Worm (Caenorhabditis elegans): Measurements from ENCODE around the gene Y42G9A.3.

Y42G9A.3 gene

DNA sequence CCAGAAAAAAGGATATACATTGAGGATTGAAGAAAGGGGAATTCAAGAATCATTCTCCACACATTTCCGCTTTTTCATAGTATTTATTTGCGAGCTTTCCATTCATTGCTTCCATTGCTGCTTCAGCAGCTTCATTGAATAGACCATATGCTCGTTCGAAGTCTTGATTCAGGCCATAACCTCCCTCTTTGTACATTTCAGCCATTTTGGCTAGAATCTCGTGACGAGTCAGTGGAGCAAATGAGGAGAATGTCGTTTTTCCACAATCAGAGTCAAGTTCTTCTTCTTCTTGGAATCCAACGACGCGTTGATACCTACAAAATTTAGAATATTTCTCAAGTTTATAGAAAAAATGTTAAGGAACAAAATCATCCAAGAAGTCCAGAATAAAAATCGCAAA, 19.2 kb downstream of the Y42G9A.3 start:
- TF ChIP-seq aly-1 (tag; optimal IDR thresholded peaks at IDR 0.05) (no peak), hmbx-1 (tag; optimal IDR thresholded peaks at IDR 0.05) (no peak), tra-4 (tag; optimal IDR thresholded peaks at IDR 0.05) (no peak), F13C5.2 (tag; optimal IDR thresholded peaks at IDR 0.05) (no peak), ets-7 (tag; optimal IDR thresholded peaks at IDR 0.05) (no peak), pes-1 (GFP tag; IDR thresholded peaks at IDR 0.05) (no peak), tbx-11 (GFP tag; IDR thresholded peaks at IDR 0.05) (no peak), tbx-37 (GFP tag; conservative IDR thresholded peaks at IDR 0.05) (no peak), scrt-1 (GFP tag; IDR thresholded peaks at IDR 0.05) (no peak), sea-1 (GFP tag; conservative IDR thresholded peaks at IDR 0.05) (no peak), flt-1 (GFP tag; IDR thresholded peaks at IDR 0.05) (no peak), ceh-13 (GFP tag; optimal IDR thresholded peaks at IDR 0.05) (no peak), ceh-36 (tag; optimal IDR thresholded peaks at IDR 0.05) (no peak), B0310.2 (tag; optimal IDR thresholded peaks at IDR 0.05) (no peak), ama-1 (optimal IDR thresholded peaks at IDR 0.05) (no peak), hmg-4 (GFP tag; optimal IDR thresholded peaks at IDR 0.05) (no peak), hnd-1 (tag; optimal IDR thresholded peaks at IDR 0.05) (no peak)

DNA sequence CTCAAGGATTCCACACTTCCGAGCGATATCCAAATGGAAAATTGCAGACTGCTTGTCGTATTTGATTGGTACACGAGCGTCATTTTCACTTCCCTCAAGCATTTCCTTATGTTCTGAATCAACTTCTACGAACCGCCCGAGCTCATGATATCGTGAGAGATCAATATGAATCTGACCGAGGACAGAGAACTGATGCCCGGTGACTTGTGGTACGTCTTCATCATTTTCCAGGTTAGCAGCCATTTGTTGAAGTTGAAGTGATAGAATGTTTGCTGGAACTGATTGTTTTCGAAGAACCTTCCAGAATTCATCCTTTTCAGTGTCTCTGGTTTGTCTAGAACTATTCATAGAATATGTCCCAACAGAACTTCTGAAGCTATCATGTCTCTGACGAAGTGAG, 20.6 kb downstream of the Y42G9A.3 start:
- no peak for TF ChIP-seq tbx-37 (GFP tag; conservative IDR thresholded peaks at IDR 0.05)
- TF ChIP-seq B0310.2 (tag; optimal IDR thresholded peaks at IDR 0.05): no peak
- TF ChIP-seq sea-1 (GFP tag; conservative IDR thresholded peaks at IDR 0.05): no peak
- no peak for TF ChIP-seq ceh-13 (GFP tag; optimal IDR thresholded peaks at IDR 0.05)
- TF ChIP-seq tra-4 (tag; optimal IDR thresholded peaks at IDR 0.05): no peak
- TF ChIP-seq scrt-1 (GFP tag; IDR thresholded peaks at IDR 0.05): no peak
- TF ChIP-seq ets-7 (tag; optimal IDR thresholded peaks at IDR 0.05): no peak
- TF ChIP-seq hnd-1 (tag; optimal IDR thresholded peaks at IDR 0.05): no peak
- no peak for TF ChIP-seq ama-1 (optimal IDR thresholded peaks at IDR 0.05)
- no peak for TF ChIP-seq F13C5.2 (tag; optimal IDR thresholded peaks at IDR 0.05)
- TF ChIP-seq tbx-11 (GFP tag; IDR thresholded peaks at IDR 0.05): no peak
- TF ChIP-seq pes-1 (GFP tag; IDR thresholded peaks at IDR 0.05): no peak
- no peak for TF ChIP-seq aly-1 (tag; optimal IDR thresholded peaks at IDR 0.05)
- no peak for TF ChIP-seq flt-1 (GFP tag; IDR thresholded peaks at IDR 0.05)
- TF ChIP-seq hmg-4 (GFP tag; optimal IDR thresholded peaks at IDR 0.05): no peak
- no peak for TF ChIP-seq ceh-36 (tag; optimal IDR thresholded peaks at IDR 0.05)
- TF ChIP-seq hmbx-1 (tag; optimal IDR thresholded peaks at IDR 0.05): no peak

DNA sequence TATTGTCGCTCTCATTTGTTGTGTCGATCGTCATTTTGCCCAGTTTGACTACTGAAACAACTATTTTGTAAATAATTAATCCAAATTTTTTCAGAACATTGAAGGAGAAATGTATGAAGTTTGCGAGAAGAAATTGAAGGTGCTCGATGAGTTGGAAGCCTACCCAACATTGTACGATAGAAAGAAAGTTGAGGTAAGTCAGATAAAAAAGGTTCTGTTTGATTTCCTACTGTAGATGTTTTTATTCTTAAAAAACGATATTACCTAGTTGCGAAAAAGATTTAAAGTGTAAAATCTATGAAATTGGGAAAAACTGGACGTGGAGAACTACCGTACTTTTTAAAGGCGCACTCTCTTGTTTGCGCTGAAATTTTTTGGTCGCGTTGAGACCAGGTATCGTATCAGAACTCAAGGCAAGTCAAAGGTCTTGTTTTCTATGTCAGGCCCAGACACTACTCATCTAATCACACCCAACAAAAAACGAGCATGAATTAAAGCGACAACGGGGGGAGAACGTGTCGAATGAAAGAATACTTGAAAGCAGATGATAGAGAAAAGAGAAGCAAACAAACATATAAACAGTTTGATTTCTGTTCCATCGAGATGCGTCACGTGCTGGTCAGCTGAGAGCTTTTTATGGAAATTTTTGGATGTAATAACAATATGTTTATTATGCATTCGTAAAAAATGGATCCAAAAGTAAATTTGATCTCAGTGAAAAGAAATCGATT, 22.6 kb downstream of the Y42G9A.3 start, which contains the start of gene efk-1:
TSS of gene efk-1 (minus strand) at position 51 of the 731 bp plus-strand sequence.
- TF ChIP-seq hmg-4 (GFP tag; optimal IDR thresholded peaks at IDR 0.05): no peak
- no peak for TF ChIP-seq hmbx-1 (tag; optimal IDR thresholded peaks at IDR 0.05)
- TF ChIP-seq tra-4 (tag; optimal IDR thresholded peaks at IDR 0.05): no peak
- TF ChIP-seq scrt-1 (GFP tag; IDR thresholded peaks at IDR 0.05): no peak
- no peak for TF ChIP-seq sea-1 (GFP tag; conservative IDR thresholded peaks at IDR 0.05)
- no peak for TF ChIP-seq tbx-37 (GFP tag; conservative IDR thresholded peaks at IDR 0.05)
- TF ChIP-seq aly-1 (tag; optimal IDR thresholded peaks at IDR 0.05): no peak

DNA sequence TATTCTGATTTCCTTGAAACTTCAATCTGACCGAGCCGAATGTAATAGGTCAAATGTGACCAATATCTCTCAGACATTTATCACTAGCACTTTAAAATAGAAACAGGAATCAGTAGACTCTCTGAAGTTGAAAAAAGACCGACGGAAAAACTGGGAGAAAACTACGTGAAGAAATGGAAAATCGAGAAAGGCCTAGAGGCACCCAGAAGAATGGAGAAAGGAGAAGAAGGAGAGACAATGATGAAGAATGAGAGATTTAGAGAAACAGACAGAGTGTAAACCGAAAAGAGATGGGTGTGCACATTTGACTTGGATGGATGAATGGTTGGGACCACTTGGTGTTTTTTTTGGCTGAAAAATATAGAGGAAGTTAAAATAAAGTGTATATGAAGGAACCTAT, 24.0 kb downstream of the Y42G9A.3 start:
- TF ChIP-seq F13C5.2 (tag; optimal IDR thresholded peaks at IDR 0.05) (peak; percentile 12), ceh-13 (GFP tag; optimal IDR thresholded peaks at IDR 0.05) (no peak)

DNA sequence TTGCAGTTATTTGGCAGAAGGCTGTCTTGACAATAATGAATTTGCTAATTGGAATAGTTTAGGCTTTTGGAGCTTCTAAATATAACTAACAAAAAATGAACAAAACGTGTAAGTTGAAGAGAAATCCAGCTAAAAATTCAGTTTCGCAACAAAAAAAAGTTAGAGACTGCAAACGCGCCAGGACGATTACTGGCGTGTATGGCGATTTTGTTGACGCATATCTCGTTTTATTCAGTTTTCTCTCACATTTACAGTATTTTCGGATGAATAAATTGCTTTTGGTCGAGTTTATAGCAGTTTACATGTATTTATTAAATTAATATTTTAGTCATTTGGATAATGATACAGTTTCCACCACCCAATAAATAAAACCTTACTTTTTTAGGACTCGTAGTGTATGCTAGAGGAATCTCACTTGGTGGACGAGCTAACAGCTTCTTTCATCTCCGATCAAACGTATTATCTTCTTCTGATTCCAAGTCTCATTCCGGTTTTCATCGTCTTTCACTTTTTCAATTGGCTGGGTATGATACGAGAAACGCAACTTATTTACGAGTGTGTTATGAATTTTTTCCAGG, 27.1 kb downstream of the Y42G9A.3 start, which contains the start of the genes abcf-3 and F42A10.5:
TSS of gene abcf-3 (plus strand) at position 384 of the 578 bp plus-strand sequence.
TSS of gene F42A10.5 (minus strand) at position 458 of the 578 bp plus-strand sequence.
- TF ChIP-seq ets-7 (tag; optimal IDR thresholded peaks at IDR 0.05): no peak

DNA sequence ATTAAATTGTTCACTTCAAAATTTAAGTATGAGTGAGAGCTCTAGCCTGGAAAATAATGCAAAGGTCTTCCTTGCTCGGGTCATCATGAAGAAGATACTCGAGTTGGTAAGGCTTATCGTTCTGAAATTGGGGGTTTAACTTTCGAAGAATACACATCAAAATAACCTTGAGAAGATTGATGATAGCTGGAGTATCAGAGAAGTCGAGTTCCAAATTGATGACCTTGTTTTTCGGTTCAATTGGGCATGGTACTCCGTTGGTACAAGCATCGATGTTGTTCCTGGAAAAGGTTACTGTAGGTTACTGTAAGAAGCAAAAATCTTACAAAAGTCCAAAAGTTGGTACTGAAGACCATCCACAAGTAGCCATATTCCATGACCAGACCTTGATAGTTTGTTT, 30.1 kb downstream of the Y42G9A.3 start:
- TF ChIP-seq aly-1 (tag; optimal IDR thresholded peaks at IDR 0.05) (no peak), ama-1 (optimal IDR thresholded peaks at IDR 0.05) (no peak), flt-1 (GFP tag; IDR thresholded peaks at IDR 0.05) (no peak), ceh-13 (GFP tag; optimal IDR thresholded peaks at IDR 0.05) (no peak), sea-1 (GFP tag; conservative IDR thresholded peaks at IDR 0.05) (no peak), scrt-1 (GFP tag; IDR thresholded peaks at IDR 0.05) (no peak), pes-1 (GFP tag; IDR thresholded peaks at IDR 0.05) (no peak), tbx-37 (GFP tag; conservative IDR thresholded peaks at IDR 0.05) (no peak), tbx-11 (GFP tag; IDR thresholded peaks at IDR 0.05) (no peak), tra-4 (tag; optimal IDR thresholded peaks at IDR 0.05) (no peak)

DNA sequence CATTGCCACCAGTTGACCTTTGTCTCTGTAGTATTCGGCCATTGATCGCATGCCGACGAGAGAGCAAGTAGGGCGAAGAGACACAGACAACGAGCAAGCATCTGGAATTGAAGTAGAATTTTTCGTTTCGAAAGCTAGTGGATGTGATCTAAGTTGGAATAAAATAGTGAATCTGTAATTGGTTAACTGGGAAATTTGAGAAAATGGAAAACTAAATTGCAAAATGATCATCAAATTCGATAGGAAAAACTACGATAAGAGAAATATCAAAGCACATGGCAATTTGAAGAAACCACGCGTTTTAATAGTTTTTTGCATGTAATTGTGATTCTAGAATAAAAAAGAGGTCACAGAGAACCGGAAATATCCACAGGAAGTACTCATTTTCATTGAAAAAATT, 30.7 kb downstream of the Y42G9A.3 start, which contains the start of gene F42A10.6:
TSS of gene F42A10.6 (minus strand) at position 101 of the 400 bp plus-strand sequence.
- no peak for TF ChIP-seq tra-4 (tag; optimal IDR thresholded peaks at IDR 0.05)
- no peak for TF ChIP-seq hnd-1 (tag; optimal IDR thresholded peaks at IDR 0.05)
- no peak for TF ChIP-seq hmg-4 (GFP tag; optimal IDR thresholded peaks at IDR 0.05)
- no peak for TF ChIP-seq tbx-37 (GFP tag; conservative IDR thresholded peaks at IDR 0.05)
- TF ChIP-seq aly-1 (tag; optimal IDR thresholded peaks at IDR 0.05): no peak
- no peak for TF ChIP-seq ceh-13 (GFP tag; optimal IDR thresholded peaks at IDR 0.05)
- no peak for TF ChIP-seq B0310.2 (tag; optimal IDR thresholded peaks at IDR 0.05)
- no peak for TF ChIP-seq ceh-36 (tag; optimal IDR thresholded peaks at IDR 0.05)
- TF ChIP-seq ets-7 (tag; optimal IDR thresholded peaks at IDR 0.05): no peak
- TF ChIP-seq ama-1 (optimal IDR thresholded peaks at IDR 0.05): no peak
- no peak for TF ChIP-seq hmbx-1 (tag; optimal IDR thresholded peaks at IDR 0.05)
- TF ChIP-seq sea-1 (GFP tag; conservative IDR thresholded peaks at IDR 0.05): no peak

DNA sequence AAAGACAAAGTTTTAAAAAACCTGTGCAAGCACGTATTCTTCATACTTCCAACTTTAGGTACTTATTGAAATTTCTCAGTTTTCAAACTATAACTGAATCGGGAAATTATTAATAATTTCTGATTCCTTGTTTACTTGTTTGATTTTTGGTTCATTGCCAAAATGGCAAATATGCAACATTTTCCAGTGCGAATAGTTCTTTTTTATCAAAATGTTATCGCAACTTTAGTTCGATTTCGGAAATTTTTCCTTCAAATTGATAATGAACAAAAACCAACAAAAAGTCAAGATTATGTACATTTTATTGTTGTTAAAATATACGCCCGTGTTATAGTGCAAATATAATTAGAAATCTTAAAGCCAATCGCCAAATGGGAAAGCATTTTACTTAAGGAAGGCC, 31.6 kb downstream of the Y42G9A.3 start:
- TF ChIP-seq ets-7 (tag; optimal IDR thresholded peaks at IDR 0.05) (no peak), B0310.2 (tag; optimal IDR thresholded peaks at IDR 0.05) (no peak), hnd-1 (tag; optimal IDR thresholded peaks at IDR 0.05) (no peak), tbx-11 (GFP tag; IDR thresholded peaks at IDR 0.05) (no peak), ceh-36 (tag; optimal IDR thresholded peaks at IDR 0.05) (no peak), scrt-1 (GFP tag; IDR thresholded peaks at IDR 0.05) (no peak), ama-1 (optimal IDR thresholded peaks at IDR 0.05) (no peak), hmg-4 (GFP tag; optimal IDR thresholded peaks at IDR 0.05) (no peak), F13C5.2 (tag; optimal IDR thresholded peaks at IDR 0.05) (no peak), hmbx-1 (tag; optimal IDR thresholded peaks at IDR 0.05) (no peak)
